Fruit fly (Drosophila melanogaster) whole organism, embryonic: ENCODE results near the gene CG6254.
A peak's percentile ranks its signal among the peaks of the same experiment; 100 is the strongest.

Experiments used
- Atf-2 ChIP-seq: fragments of 200-800 bp; sonication (Bioruptor generic); optimal IDR thresholded peaks from 2 replicates; lab custom pipeline; 2016; ENCODE audit warnings: missing biosample characterization, missing genetic modification characterization
- B-H2 ChIP-seq: fragments of 200-800 bp; sonication (Bioruptor generic); optimal IDR thresholded peaks from 2 replicates; lab custom pipeline; 2018; ENCODE audit warnings: missing biosample characterization, mild to moderate bottlenecking, missing genetic modification characterization
- Bdp1 ChIP-seq: fragments of 200-800 bp; sonication (Bioruptor generic); optimal IDR thresholded peaks from 3 replicates; lab custom pipeline; 2016; ENCODE audit warnings: missing biosample characterization, missing genetic modification characterization
- CG12104 ChIP-seq: fragments of 200-800 bp; sonication (Bioruptor generic); optimal IDR thresholded peaks from 3 replicates; lab custom pipeline; 2016; ENCODE audit warnings: missing biosample characterization, missing genetic modification characterization
- CG12659 ChIP-seq: fragments of 200-800 bp; sonication (Bioruptor generic); optimal IDR thresholded peaks from 3 replicates; lab custom pipeline; 2017; ENCODE audit warnings: mild to moderate bottlenecking, missing biosample characterization, missing genetic modification reagents, missing genetic modification characterization
- CG12769 ChIP-seq: fragments of 200-800 bp; sonication (Bioruptor generic); optimal IDR thresholded peaks from 2 replicates; lab custom pipeline; 2019; ENCODE audit warnings: missing biosample characterization, mild to moderate bottlenecking, missing genetic modification characterization, moderate library complexity
- CG13296 ChIP-seq: fragments of 200-800 bp; sonication (Bioruptor generic); optimal IDR thresholded peaks from 3 replicates; lab custom pipeline; 2018; ENCODE audit warnings: missing biosample characterization, mild to moderate bottlenecking, missing genetic modification characterization
- CG13775 ChIP-seq: fragments of 200-800 bp; sonication (Bioruptor generic); optimal IDR thresholded peaks from 3 replicates; lab custom pipeline; 2017; ENCODE audit warnings: missing biosample characterization, mild to moderate bottlenecking, missing genetic modification characterization
- CG14050 ChIP-seq: fragments of 200-800 bp; sonication (Bioruptor generic); IDR thresholded peaks from 3 replicates; pipeline ENCODE4 v1.3.6; 2022; ENCODE audit warnings: missing biosample characterization, missing genetic modification characterization
- CG14710 ChIP-seq: fragments of 200-800 bp; sonication (Bioruptor generic); optimal IDR thresholded peaks from 3 replicates; lab custom pipeline; 2019; ENCODE audit warnings: missing biosample characterization, mild to moderate bottlenecking, missing genetic modification characterization, moderate library complexity
- CG15011 ChIP-seq: fragments of 200-800 bp; sonication (Bioruptor generic); optimal IDR thresholded peaks from 3 replicates; lab custom pipeline; 2018; ENCODE audit warnings: missing biosample characterization, mild to moderate bottlenecking, missing genetic modification characterization
- CG15269 ChIP-seq: fragments of 200-800 bp; sonication (Bioruptor generic); optimal IDR thresholded peaks from 2 replicates; lab custom pipeline; 2018; ENCODE audit warnings: missing biosample characterization, mild to moderate bottlenecking, missing genetic modification characterization, moderate library complexity
- CG1602 ChIP-seq: fragments of 200-800 bp; sonication (Bioruptor generic); optimal IDR thresholded peaks from 3 replicates; lab custom pipeline; 2016; ENCODE audit warnings: missing biosample characterization, missing genetic modification characterization
- CG16863 ChIP-seq: fragments of 200-800 bp; sonication (Bioruptor generic); optimal IDR thresholded peaks from 3 replicates; lab custom pipeline; 2016; ENCODE audit warnings: missing biosample characterization, missing genetic modification characterization
- CG17186 ChIP-seq: fragments of 200-800 bp; sonication (Bioruptor generic); optimal IDR thresholded peaks from 3 replicates; lab custom pipeline; 2017; ENCODE audit warnings: missing biosample characterization, missing genetic modification reagents, missing genetic modification characterization
- CG17328 ChIP-seq: fragments of 200-800 bp; sonication (Bioruptor generic); IDR thresholded peaks from 2 replicates; pipeline ENCODE4 v1.3.6; 2022; ENCODE audit warnings: missing biosample characterization, missing genetic modification characterization
- CG17568 ChIP-seq: fragments of 200-800 bp; sonication (Bioruptor generic); optimal IDR thresholded peaks from 2 replicates; lab custom pipeline; 2018; ENCODE audit warnings: missing biosample characterization, mild to moderate bottlenecking, missing genetic modification characterization, moderate library complexity
- CG17612 ChIP-seq: fragments of 200-800 bp; sonication (Bioruptor generic); IDR thresholded peaks from 2 replicates; pipeline ENCODE4 v1.3.6; 2022; ENCODE audit warnings: missing biosample characterization, missing genetic modification characterization
- CG1832 ChIP-seq: fragments of 200-800 bp; sonication (Bioruptor generic); optimal IDR thresholded peaks from 2 replicates; lab custom pipeline; 2017; ENCODE audit warnings: missing biosample characterization, mild to moderate bottlenecking, missing genetic modification characterization, inconsistent platforms
- CG30403 ChIP-seq: fragments of 200-800 bp; sonication (Bioruptor generic); optimal IDR thresholded peaks from 3 replicates; lab custom pipeline; 2016; ENCODE audit warnings: missing biosample characterization, missing genetic modification characterization
- CG4820 ChIP-seq: fragments of 200-800 bp; sonication (Bioruptor generic); optimal IDR thresholded peaks from 3 replicates; lab custom pipeline; 2016; ENCODE audit warnings: missing biosample characterization, missing genetic modification characterization
- CG5245 ChIP-seq: fragments of 200-800 bp; sonication (Bioruptor generic); optimal IDR thresholded peaks from 3 replicates; lab custom pipeline; 2016; ENCODE audit warnings: missing biosample characterization, missing genetic modification characterization
- CG6689 ChIP-seq: fragments of 200-800 bp; sonication (Bioruptor generic); IDR thresholded peaks from 2 replicates; pipeline ENCODE4 v1.3.6; 2022; ENCODE audit warnings: missing biosample characterization, missing genetic modification characterization
- CG6854 ChIP-seq: fragments of 200-800 bp; sonication (Bioruptor generic); optimal IDR thresholded peaks from 3 replicates; lab custom pipeline; 2017; ENCODE audit warnings: missing biosample characterization, mild to moderate bottlenecking, missing genetic modification characterization
- CG7556 ChIP-seq: fragments of 200-800 bp; sonication (Bioruptor generic); optimal IDR thresholded peaks from 2 replicates; lab custom pipeline; 2017; ENCODE audit warnings: missing biosample characterization, mild to moderate bottlenecking, missing genetic modification characterization
- CG7928 ChIP-seq: fragments of 200-800 bp; sonication (Bioruptor generic); optimal IDR thresholded peaks from 2 replicates; lab custom pipeline; 2017; ENCODE audit warnings: missing biosample characterization, mild to moderate bottlenecking, missing genetic modification characterization
- CG8290 ChIP-seq, 3 experiments: fragments of 200-800 bp; sonication (Bioruptor generic); optimal IDR thresholded peaks; 2 replicates each; lab custom pipeline; 2016 to 2019; ENCODE audit warnings: missing biosample characterization in 3 of 3, missing genetic modification characterization in 3 of 3, mild to moderate bottlenecking in 2 of 3, moderate library complexity in 1 of 3
- CrebB ChIP-seq: fragments of 200-800 bp; sonication (Bioruptor generic); optimal IDR thresholded peaks from 3 replicates; lab custom pipeline; 2018; ENCODE audit warnings: missing biosample characterization, mild to moderate bottlenecking, missing genetic modification characterization
- Elba2 ChIP-seq: fragments of 200-800 bp; sonication (Bioruptor generic); optimal IDR thresholded peaks from 3 replicates; lab custom pipeline; 2016; ENCODE audit warnings: missing biosample characterization, missing genetic modification characterization
- HLH4C ChIP-seq: fragments of 200-800 bp; sonication (Bioruptor generic); IDR thresholded peaks from 3 replicates; pipeline ENCODE4 v1.3.6; 2022; ENCODE audit warnings: missing biosample characterization, missing genetic modification characterization; ENCODE audit not compliant: partially characterized antibody
- HmgD ChIP-seq: fragments of 200-800 bp; sonication (Bioruptor generic); optimal IDR thresholded peaks from 3 replicates; lab custom pipeline; 2016; ENCODE audit warnings: missing biosample characterization, missing genetic modification characterization
- Hmx ChIP-seq: fragments of 200-800 bp; sonication (Bioruptor generic); optimal IDR thresholded peaks from 2 replicates; lab custom pipeline; 2016; ENCODE audit warnings: missing biosample characterization, missing genetic modification characterization
- MBD-R2 ChIP-seq: fragments of 200-800 bp; sonication (Bioruptor generic); IDR thresholded peaks from 2 replicates; pipeline ENCODE4 v1.3.6; 2022; ENCODE audit warnings: missing biosample characterization, missing genetic modification characterization
- Max ChIP-seq: fragments of 200-800 bp; sonication (Bioruptor generic); optimal IDR thresholded peaks from 2 replicates; lab custom pipeline; 2016; ENCODE audit warnings: missing biosample characterization, mild to moderate bottlenecking, missing genetic modification characterization
- Nf-YA ChIP-seq: fragments of 200-800 bp; sonication (Bioruptor generic); IDR thresholded peaks from 2 replicates; pipeline ENCODE4 v1.3.6; 2022; ENCODE audit warnings: missing biosample characterization, missing genetic modification characterization
- Sox100B ChIP-seq: fragments of 200-800 bp; sonication (Bioruptor generic); optimal IDR thresholded peaks from 3 replicates; lab custom pipeline; 2018; ENCODE audit warnings: missing biosample characterization, mild to moderate bottlenecking, missing genetic modification characterization
- ato ChIP-seq: fragments of 200-800 bp; sonication (Bioruptor generic); IDR thresholded peaks from 2 replicates; pipeline ENCODE4 v1.3.6; 2022; ENCODE audit warnings: missing biosample characterization, missing genetic modification characterization; ENCODE audit not compliant: partially characterized antibody
- bcd ChIP-seq: fragments of 200-800 bp; sonication (Bioruptor generic); optimal IDR thresholded peaks from 2 replicates; lab custom pipeline; 2017; ENCODE audit warnings: missing biosample characterization, mild to moderate bottlenecking, missing genetic modification characterization
- crol ChIP-seq: fragments of 200-800 bp; sonication (Bioruptor generic); IDR thresholded peaks from 2 replicates; pipeline ENCODE4 v1.3.6; 2022; ENCODE audit warnings: missing biosample characterization, missing genetic modification characterization
- exex ChIP-seq: fragments of 200-800 bp; sonication (Bioruptor generic); optimal IDR thresholded peaks from 4 replicates; lab custom pipeline; 2018; ENCODE audit warnings: missing biosample characterization, mild to moderate bottlenecking, missing genetic modification characterization, moderate library complexity
- fd96Cb ChIP-seq: fragments of 200-800 bp; sonication (Bioruptor generic); optimal IDR thresholded peaks from 2 replicates; lab custom pipeline; 2018; ENCODE audit warnings: missing biosample characterization, mild to moderate bottlenecking, missing genetic modification characterization, moderate library complexity
- gcm2 ChIP-seq: fragments of 200-800 bp; sonication (Bioruptor generic); optimal IDR thresholded peaks from 2 replicates; lab custom pipeline; 2016; ENCODE audit warnings: missing biosample characterization, missing genetic modification characterization
- ken ChIP-seq: fragments of 200-800 bp; sonication (Bioruptor generic); IDR thresholded peaks from 3 replicates; pipeline ENCODE4 v1.3.6; 2022; ENCODE audit warnings: missing biosample characterization, missing genetic modification characterization
- pb ChIP-seq: fragments of 200-800 bp; sonication (Bioruptor generic); optimal IDR thresholded peaks from 3 replicates; lab custom pipeline; 2016; ENCODE audit warnings: missing biosample characterization, missing genetic modification characterization
- salm ChIP-seq: fragments of 200-800 bp; sonication (Bioruptor generic); optimal IDR thresholded peaks from 2 replicates; lab custom pipeline; 2018; ENCODE audit warnings: missing biosample characterization, mild to moderate bottlenecking, missing genetic modification characterization
- sc ChIP-seq, 3 experiments: fragments of >200 bp in 2 of 3; fragments of 200-800 bp in 1 of 3; sonication (Bioruptor generic) in 1 of 3; optimal IDR thresholded peaks; 2 replicates in 2 of 3; 3 replicates in 1 of 3; lab custom pipeline; 2017; ENCODE audit warnings: mild to moderate bottlenecking in 1 of 3, missing biosample characterization in 1 of 3, missing genetic modification characterization in 1 of 3, missing genetic modification reagents in 1 of 3
- shn ChIP-seq: fragments of 200-800 bp; sonication (Bioruptor generic); optimal IDR thresholded peaks from 3 replicates; lab custom pipeline; 2016; ENCODE audit warnings: missing biosample characterization, missing genetic modification characterization
- sima ChIP-seq: fragments of 200-800 bp; sonication (Bioruptor generic); optimal IDR thresholded peaks from 2 replicates; lab custom pipeline; 2016; ENCODE audit warnings: missing biosample characterization, missing genetic modification characterization
- slou ChIP-seq: fragments of 200-800 bp; sonication (Bioruptor generic); optimal IDR thresholded peaks from 3 replicates; lab custom pipeline; 2016; ENCODE audit warnings: missing biosample characterization, missing genetic modification characterization
- so ChIP-seq: fragments of 200-800 bp; sonication (Bioruptor generic); IDR thresholded peaks from 3 replicates; pipeline ENCODE4 v1.3.6; 2022; ENCODE audit warnings: missing biosample characterization, missing genetic modification characterization
- usp ChIP-seq: fragments of >200 bp; optimal IDR thresholded peaks from 2 replicates; lab custom pipeline; 2017; ENCODE audit warnings: missing biosample characterization, missing genetic modification characterization

CG6254 gene

dm6 chr3R:10132906-10133416, 28.2 kb downstream of the CG6254 start (continued):
- TF ChIP-seq CG12104 (GFP tag; lab: Kevin White, UChicago) (no peak), Hmx (no peak), CG15269 (tag; lab: Kevin White, UChicago) (peak; percentile 8), CG17568 (GFP tag; lab: Kevin White, UChicago) (no peak), CG12769 (tag; lab: Kevin White, UChicago) (no peak), pb (GFP tag; lab: Kevin White, UChicago) (no peak), sima (GFP tag; lab: Kevin White, UChicago) (no peak), CG17328 (no peak), ken (GFP tag; lab: Robert Waterston, UW) (no peak), CG30403 (peak; percentile 30), Sox100B (no peak), CG13296 (GFP tag; lab: Kevin White, UChicago) (no peak), CG15011 (no peak), Bdp1 (no peak), Elba2 (GFP tag; lab: Kevin White, UChicago) (no peak), Nf-YA (GFP tag; lab: Robert Waterston, UW) (no peak), crol (GFP tag; lab: Robert Waterston, UW) (no peak), ato (GFP tag; lab: Robert Waterston, UW) (no peak), CG7928 (GFP tag; lab: Kevin White, UChicago) (no peak), so (GFP tag; lab: Robert Waterston, UW) (no peak), bcd (GFP tag; lab: Kevin White, UChicago) (no peak), CG17186 (GFP tag; lab: Kevin White, UChicago) (no peak), B-H2 (GFP tag; lab: Kevin White, UChicago) (no peak), CG8290 (GFP tag; optimal IDR thresholded peaks at IDR 0.05; lab: Kevin White, UChicago) (no peak), CG8290 (tag; optimal IDR thresholded peaks at IDR 0.05; lab: Kevin White, UChicago) (no peak), exex (tag; lab: Kevin White, UChicago) (no peak), HmgD (GFP tag; lab: Kevin White, UChicago) (no peak), shn (GFP tag; lab: Kevin White, UChicago) (no peak), slou (GFP tag; lab: Kevin White, UChicago) (no peak), CG13775 (GFP tag; lab: Kevin White, UChicago) (no peak), CG1832 (peak; percentile 69), MBD-R2 (GFP tag; lab: Robert Waterston, UW) (no peak), Max (GFP tag; lab: Kevin White, UChicago) (no peak), CG16863 (GFP tag; lab: Kevin White, UChicago) (no peak), CG12659 (GFP tag; lab: Kevin White, UChicago) (no peak), CG17612 (GFP tag; lab: Robert Waterston, UW) (no peak), CG6854 (GFP tag; lab: Kevin White, UChicago) (no peak), CG14050 (GFP tag; lab: Robert Waterston, UW) (no peak), usp (GFP tag; lab: Kevin White, UChicago) (no peak), CG1602 (GFP tag; lab: Kevin White, UChicago) (no peak), salm (tag; lab: Kevin White, UChicago) (no peak), CrebB (tag; lab: Kevin White, UChicago) (no peak), HLH4C (GFP tag; lab: Robert Waterston, UW) (no peak), CG14710 (tag; lab: Kevin White, UChicago) (no peak), fd96Cb (tag; lab: Kevin White, UChicago) (no peak), CG7556 (GFP tag; lab: Kevin White, UChicago) (no peak), Atf-2 (GFP tag; lab: Kevin White, UChicago) (no peak), sc (optimal IDR thresholded peaks at IDR 0.05; lab: Kevin White, UChicago) (no peak), sc (GFP tag; optimal IDR thresholded peaks at IDR 0.05; lab: Kevin White, UChicago) (no peak), CG4820 (no peak), CG6689 (GFP tag; lab: Robert Waterston, UW) (no peak), gcm2 (GFP tag; lab: Kevin White, UChicago) (no peak), CG5245 (GFP tag; lab: Kevin White, UChicago) (no peak)
